Worm (Caenorhabditis elegans) whole organism, L3 larva: ENCODE data around the gene B0454.26.

Source experiments
- ZK546.5 ChIP-seq: sonication (generic microtip); optimal IDR thresholded peaks from 2 replicates; lab custom pipeline; 2017; ENCODE audit warnings: missing biosample characterization, missing genetic modification characterization
- ama-1 ChIP-seq: fragments of 150-350 bp; optimal IDR thresholded peaks from 2 replicates; lab custom pipeline; 2018
- elt-3 ChIP-seq, 3 experiments: fragments of 150-350 bp in 1 of 3; sonication (generic microtip) in 2 of 3; optimal IDR thresholded peaks; 2 replicates in 2 of 3; 4 replicates in 1 of 3; lab custom pipeline; 2014 to 2017; ENCODE audit warnings: missing biosample characterization in 3 of 3, missing genetic modification characterization in 3 of 3
- fos-1 ChIP-seq: fragments of 150-350 bp; optimal IDR thresholded peaks from 2 replicates; lab custom pipeline; 2014; ENCODE audit warnings: missing biosample characterization, missing genetic modification characterization
- nhr-237 ChIP-seq: fragments of 150-350 bp; optimal IDR thresholded peaks from 2 replicates; lab custom pipeline; 2014; ENCODE audit warnings: missing biosample characterization, missing genetic modification characterization
- nhr-25 ChIP-seq: sonication (generic microtip); optimal IDR thresholded peaks from 2 replicates; lab custom pipeline; 2017; ENCODE audit warnings: missing biosample characterization, missing genetic modification characterization
- pqm-1 ChIP-seq: fragments of 150-350 bp; optimal IDR thresholded peaks from 2 replicates; lab custom pipeline; 2017; ENCODE audit warnings: missing biosample characterization, missing genetic modification characterization, inconsistent platforms
- ztf-11 ChIP-seq: fragments of 150-350 bp; optimal IDR thresholded peaks from 2 replicates; lab custom pipeline; 2014; ENCODE audit warnings: missing biosample characterization, missing genetic modification characterization

DNA sequence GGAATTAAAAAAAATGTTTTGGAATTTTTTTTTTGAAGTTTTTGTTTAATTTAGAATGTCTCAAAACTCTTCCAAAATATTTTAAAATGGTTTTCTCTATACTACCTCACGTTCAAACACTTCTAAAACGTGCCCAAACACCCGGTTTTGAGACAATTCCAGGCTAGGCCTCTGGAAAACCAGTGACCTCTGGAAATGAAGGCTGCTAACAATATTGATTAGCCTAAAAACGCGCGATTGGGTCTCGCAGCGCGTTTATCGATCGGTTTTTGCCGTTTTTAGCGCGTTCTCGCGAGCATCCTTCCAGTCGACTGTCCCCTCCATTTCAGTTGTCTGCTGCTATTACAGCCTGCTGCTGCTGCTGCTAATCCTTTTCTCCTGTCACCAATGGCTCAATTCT lies 22.4 kb upstream of the B0454.26 start, which contains the start of gene Y25C1A.6:
- TF ChIP-seq nhr-237 (no peak), elt-3 (tag; optimal IDR thresholded peaks at IDR 0.05; lab: Kevin White, UChicago) (no peak), nhr-25 (tag; lab: Kevin White, UChicago) (no peak), fos-1 (no peak), ama-1 (lab: Kevin White, UChicago) (no peak), ZK546.5 (tag; lab: Kevin White, UChicago) (no peak), ztf-11 (no peak), pqm-1 (no peak)
